Worm (Caenorhabditis elegans): ENCODE data around the gene coq-5.

DNA sequence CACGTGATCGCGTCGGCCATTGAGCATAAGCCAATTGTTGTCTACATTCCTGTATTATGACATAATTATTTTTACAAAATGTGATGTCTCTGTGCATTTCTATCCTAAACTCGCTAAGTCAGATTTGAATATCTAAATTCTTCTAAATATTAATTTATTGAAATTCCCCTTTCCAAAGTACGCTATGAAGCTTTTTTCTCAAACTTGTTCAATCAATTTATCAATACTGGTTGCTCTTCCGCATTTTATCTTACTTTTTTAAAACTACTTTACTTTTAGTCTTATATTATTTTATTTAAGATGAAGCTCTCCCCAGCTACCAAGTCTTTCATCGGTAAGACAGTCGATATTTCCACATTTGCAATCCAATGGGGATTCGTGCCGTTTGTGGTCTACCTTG is 1.1 kb upstream of the coq-5 start, which contains the start of gene tomm-7:
- TF ChIP-seq lsy-2 (tag; optimal IDR thresholded peaks at IDR 0.05) (no peak), skn-1 (tag; optimal IDR thresholded peaks at IDR 0.05) (no peak), R02D3.7 (tag; optimal IDR thresholded peaks at IDR 0.05) (no peak), lin-13 (GFP tag; optimal IDR thresholded peaks at IDR 0.05) (no peak), mdl-1 (tag; optimal IDR thresholded peaks at IDR 0.05) (no peak), nhr-10 (tag; optimal IDR thresholded peaks at IDR 0.05) (no peak), fos-1 (tag; optimal IDR thresholded peaks at IDR 0.05) (no peak)
